Worm (Caenorhabditis elegans) whole organism, early embryonic: ENCODE data around the gene cfap-36.
A peak's percentile ranks its signal among the peaks of the same experiment; 100 is the strongest.

ENCODE experiments used
- B0310.2 ChIP-seq: sonication (generic microtip); optimal IDR thresholded peaks from 2 replicates; lab custom pipeline; 2016; ENCODE audit warnings: mild to moderate bottlenecking, missing genetic modification characterization, missing compliant biosample characterization
- F13C5.2 ChIP-seq: sonication (generic microtip); optimal IDR thresholded peaks from 2 replicates; lab custom pipeline; 2017; ENCODE audit warnings: mild to moderate bottlenecking, missing genetic modification characterization, inconsistent platforms, missing compliant biosample characterization
- ama-1 ChIP-seq: fragments of 150-350 bp; optimal IDR thresholded peaks from 2 replicates; lab custom pipeline; 2014
- ceh-13 ChIP-seq: fragments of 200-800 bp; sonication (Bioruptor generic); optimal IDR thresholded peaks from 2 replicates; lab custom pipeline; 2018; ENCODE audit warnings: mild to moderate bottlenecking, missing genetic modification characterization, missing compliant biosample characterization
- hnd-1 ChIP-seq: sonication (generic microtip); optimal IDR thresholded peaks from 2 replicates; lab custom pipeline; 2016; ENCODE audit warnings: missing genetic modification characterization, missing compliant biosample characterization
- tra-4 ChIP-seq: sonication (generic microtip); optimal IDR thresholded peaks from 2 replicates; lab custom pipeline; 2017; ENCODE audit warnings: missing genetic modification characterization, missing compliant biosample characterization

- TF ChIP-seq ceh-13 (GFP tag; lab: Kevin White, UChicago) (no peak), ama-1 (lab: Kevin White, UChicago) (no peak), hnd-1 (tag; lab: Kevin White, UChicago) (no peak), B0310.2 (tag; lab: Kevin White, UChicago) (no peak), tra-4 (no peak), F13C5.2 (tag; lab: Kevin White, UChicago) (peak; percentile 17)
These were observed 13.7 kb upstream of the cfap-36 start, which contains the start of gene arid-1 for ce11 chrV:185694-186217.
